Worm (Caenorhabditis elegans): Measurements from ENCODE around the gene dos-1.

dos-1 gene

ce11 chrIII:9104060-9104459 is 317 bp downstream of the dos-1 start (continued):
- peak; percentile 74 for TF ChIP-seq rpc-1 (optimal IDR thresholded peaks at IDR 0.05)
- peak; percentile 80 for TF ChIP-seq rpc-1 (tag; optimal IDR thresholded peaks at IDR 0.05)
- TF ChIP-seq bed-1 (GFP tag; IDR thresholded peaks at IDR 0.05) = no peak
- no peak for TF ChIP-seq F55B11.4 (tag; optimal IDR thresholded peaks at IDR 0.05; ENCODE audit: borderline replicate concordance, insufficient read depth)
- TF ChIP-seq fkh-3 (tag; optimal IDR thresholded peaks at IDR 0.05) = no peak
- TF ChIP-seq Y56A3A.18 (GFP tag; IDR thresholded peaks at IDR 0.05) = 0 out of 2 replicates have a peak, but pooled peaks have one; percentile 70
- peak; percentile 85 for TF ChIP-seq nfyb-1 (GFP tag; IDR thresholded peaks at IDR 0.05)
- TF ChIP-seq F52B5.7 (tag; optimal IDR thresholded peaks at IDR 0.05) = peak; percentile 74
- 0 out of 2 replicates have a peak, but pooled peaks have one; percentile 7 for TF ChIP-seq Y67H2A.10 (GFP tag; conservative IDR thresholded peaks at IDR 0.05)
- TF ChIP-seq B0336.3 (GFP tag; IDR thresholded peaks at IDR 0.05) = peak; percentile 62
- peak; percentile 53 for TF ChIP-seq attf-5 (GFP tag; optimal IDR thresholded peaks at IDR 0.05)
- TF ChIP-seq snpc-4 (GFP tag; optimal IDR thresholded peaks at IDR 0.05) = peak; percentile 86
- TF ChIP-seq snpc-4 (tag; optimal IDR thresholded peaks at IDR 0.05) = peak; percentile 51 to 96 (median 88)
- no peak for TF ChIP-seq ztf-3 (GFP tag; optimal IDR thresholded peaks at IDR 0.05)
- no peak for TF ChIP-seq ceh-58 (GFP tag; IDR thresholded peaks at IDR 0.05)
- TF ChIP-seq ztf-18 (tag; optimal IDR thresholded peaks at IDR 0.05) = peak; percentile 70
- TF ChIP-seq F23B12.7 (tag; optimal IDR thresholded peaks at IDR 0.05; ENCODE audit: insufficient read depth) = peak; percentile 34
- no peak for TF ChIP-seq cebp-1 (GFP tag; IDR thresholded peaks at IDR 0.05)
- no peak for TF ChIP-seq cebp-1 (tag; optimal IDR thresholded peaks at IDR 0.05)
- TF ChIP-seq dpff-1 (tag; optimal IDR thresholded peaks at IDR 0.05) = no peak
- TF ChIP-seq lin-54 (GFP tag; optimal IDR thresholded peaks at IDR 0.05) = peak; percentile 54
- peak; percentile 92 for TF ChIP-seq him-1 (tag; optimal IDR thresholded peaks at IDR 0.05)
- no peak for TF ChIP-seq mes-4 (tag; optimal IDR thresholded peaks at IDR 0.05)
- TF ChIP-seq tbx-9 (tag; optimal IDR thresholded peaks at IDR 0.05; ENCODE audit: borderline replicate concordance) = no peak
- TF ChIP-seq akir-1 (GFP tag; optimal IDR thresholded peaks at IDR 0.05) = no peak
- TF ChIP-seq tbp1 (GFP tag; optimal IDR thresholded peaks at IDR 0.05) = peak; percentile 94
- no peak for TF ChIP-seq C06A6.2 (GFP tag; conservative IDR thresholded peaks at IDR 0.05)
- peak; percentile 63; the same call in 1 of the 2 replicates for TF ChIP-seq ekl-4 (GFP tag; IDR thresholded peaks at IDR 0.05)
- TF ChIP-seq F57A8.1 (GFP tag; optimal IDR thresholded peaks at IDR 0.05) = no peak
- TF ChIP-seq sea-2 (GFP tag; IDR thresholded peaks at IDR 0.05) = no peak

- no peak for TF ChIP-seq hrde-1 (tag; optimal IDR thresholded peaks at IDR 0.05; ENCODE audit: borderline replicate concordance)
- TF ChIP-seq dpff-1 (tag; optimal IDR thresholded peaks at IDR 0.05) = no peak
- no peak for TF ChIP-seq hmg-20 (GFP tag; IDR thresholded peaks at IDR 0.05)
- TF ChIP-seq F57A8.1 (GFP tag; optimal IDR thresholded peaks at IDR 0.05) = no peak
- TF ChIP-seq F57C9.4 (tag; optimal IDR thresholded peaks at IDR 0.05) = no peak
- no peak for TF ChIP-seq unc-130 (GFP tag; optimal IDR thresholded peaks at IDR 0.05)
- TF ChIP-seq akir-1 (GFP tag; optimal IDR thresholded peaks at IDR 0.05) = no peak
- TF ChIP-seq xnd-1 (tag; optimal IDR thresholded peaks at IDR 0.05) = no peak
- no peak for TF ChIP-seq tbp1 (GFP tag; optimal IDR thresholded peaks at IDR 0.05)
- no peak for TF ChIP-seq Y56A3A.18 (GFP tag; IDR thresholded peaks at IDR 0.05)
- TF ChIP-seq madf-10 (tag; optimal IDR thresholded peaks at IDR 0.05) = no peak
- TF ChIP-seq bed-2 (GFP tag; IDR thresholded peaks at IDR 0.05) = no peak
- TF ChIP-seq mes-4 (tag; optimal IDR thresholded peaks at IDR 0.05) = no peak
- TF ChIP-seq lin-26 (GFP tag; IDR thresholded peaks at IDR 0.05) = no peak
- TF ChIP-seq nfyb-1 (GFP tag; IDR thresholded peaks at IDR 0.05) = no peak
- no peak for TF ChIP-seq mxl-1 (tag; optimal IDR thresholded peaks at IDR 0.05)
- no peak for TF ChIP-seq B0035.1 (tag; optimal IDR thresholded peaks at IDR 0.05)
These were observed 1.9 kb downstream of the dos-1 start for ce11 chrIII:9105653-9106052.

All from whole organism, young adult.